Fruit fly (Drosophila melanogaster) whole organism, embryonic: ENCODE results near the gene SdhC.

Source experiments
- Bdp1 ChIP-seq: fragments of 200-800 bp; sonication (Bioruptor generic); optimal IDR thresholded peaks from 3 replicates; lab custom pipeline; 2016; ENCODE audit warnings: missing biosample characterization, missing genetic modification characterization
- CG11504 ChIP-seq: fragments of 200-800 bp; sonication (Bioruptor generic); optimal IDR thresholded peaks from 3 replicates; lab custom pipeline; 2019; ENCODE audit warnings: missing biosample characterization, mild to moderate bottlenecking, missing genetic modification characterization, moderate library complexity
- CG11696 ChIP-seq: fragments of 200-800 bp; sonication (Bioruptor generic); IDR thresholded peaks from 2 replicates; pipeline ENCODE4 v1.3.6; 2022; ENCODE audit warnings: missing biosample characterization, missing genetic modification characterization
- CG12104 ChIP-seq: fragments of 200-800 bp; sonication (Bioruptor generic); optimal IDR thresholded peaks from 3 replicates; lab custom pipeline; 2016; ENCODE audit warnings: missing biosample characterization, missing genetic modification characterization
- CG12299 ChIP-seq: fragments of 200-800 bp; sonication (Bioruptor generic); optimal IDR thresholded peaks from 2 replicates; lab custom pipeline; 2018; ENCODE audit warnings: missing biosample characterization, mild to moderate bottlenecking, missing genetic modification characterization
- CG14014 ChIP-seq: fragments of 200-800 bp; sonication (Bioruptor generic); IDR thresholded peaks from 2 replicates; pipeline ENCODE4 v1.3.6; 2022; ENCODE audit warnings: missing biosample characterization, missing genetic modification characterization
- CG15601 ChIP-seq: fragments of 200-800 bp; sonication (Bioruptor generic); optimal IDR thresholded peaks from 3 replicates; lab custom pipeline; 2019; ENCODE audit warnings: missing biosample characterization, mild to moderate bottlenecking, missing genetic modification characterization, moderate library complexity
- CG16815 ChIP-seq: fragments of 200-800 bp; sonication (Bioruptor generic); optimal IDR thresholded peaks from 3 replicates; lab custom pipeline; 2017; ENCODE audit warnings: missing biosample characterization, mild to moderate bottlenecking, missing genetic modification characterization
- CG17385 ChIP-seq: fragments of 200-800 bp; sonication (Bioruptor generic); optimal IDR thresholded peaks from 3 replicates; lab custom pipeline; 2018; ENCODE audit warnings: missing biosample characterization, mild to moderate bottlenecking, missing genetic modification characterization
- CG17802 ChIP-seq: fragments of 200-800 bp; sonication (Bioruptor generic); optimal IDR thresholded peaks from 2 replicates; lab custom pipeline; 2018; ENCODE audit warnings: missing biosample characterization, mild to moderate bottlenecking, missing genetic modification characterization, moderate library complexity
- CG18764 ChIP-seq: fragments of 200-800 bp; sonication (Bioruptor generic); optimal IDR thresholded peaks from 3 replicates; lab custom pipeline; 2016; ENCODE audit warnings: missing biosample characterization, missing genetic modification characterization
- CG2875 ChIP-seq: fragments of 200-800 bp; sonication (Bioruptor generic); optimal IDR thresholded peaks from 2 replicates; lab custom pipeline; 2017; ENCODE audit warnings: missing biosample characterization, mild to moderate bottlenecking, missing genetic modification characterization, missing genetic modification reagents
- CG3065 ChIP-seq: fragments of 200-800 bp; sonication (Bioruptor generic); optimal IDR thresholded peaks from 2 replicates; lab custom pipeline; 2016; ENCODE audit warnings: missing biosample characterization, missing genetic modification characterization
- CG32532 ChIP-seq: fragments of 200-800 bp; sonication (Bioruptor generic); IDR thresholded peaks from 2 replicates; pipeline ENCODE4 v1.3.6; 2022; ENCODE audit warnings: missing biosample characterization, missing genetic modification characterization
- CG3407 ChIP-seq: fragments of 200-800 bp; sonication (Bioruptor generic); optimal IDR thresholded peaks from 2 replicates; lab custom pipeline; 2018; ENCODE audit warnings: missing biosample characterization, mild to moderate bottlenecking, missing genetic modification characterization
- CG4617 ChIP-seq: fragments of 200-800 bp; sonication (Bioruptor generic); optimal IDR thresholded peaks from 3 replicates; lab custom pipeline; 2016; ENCODE audit warnings: missing biosample characterization, missing genetic modification characterization, borderline replicate concordance
- CG8359 ChIP-seq: fragments of 200-800 bp; sonication (Bioruptor generic); optimal IDR thresholded peaks from 2 replicates; lab custom pipeline; 2017; ENCODE audit warnings: missing biosample characterization, mild to moderate bottlenecking, missing genetic modification characterization, borderline replicate concordance
- CG9215 ChIP-seq: fragments of 200-800 bp; sonication (Bioruptor generic); IDR thresholded peaks from 2 replicates; pipeline ENCODE4 v1.3.6; 2022; ENCODE audit warnings: missing biosample characterization, missing genetic modification characterization
- CHES-1-like ChIP-seq: fragments of 200-800 bp; sonication (Bioruptor generic); optimal IDR thresholded peaks from 2 replicates; lab custom pipeline; 2016; ENCODE audit warnings: missing biosample characterization, missing genetic modification characterization
- D ChIP-seq, 2 experiments: fragments of 200-800 bp in 1 of 2; fragments of >200 bp in 1 of 2; sonication (Bioruptor generic) in 1 of 2; optimal IDR thresholded peaks; 2 replicates in 1 of 2; 3 replicates in 1 of 2; lab custom pipeline; 2017; ENCODE audit warnings: mild to moderate bottlenecking in 1 of 2, missing biosample characterization in 1 of 2, missing genetic modification characterization in 1 of 2, missing genetic modification reagents in 1 of 2
- Dbx ChIP-seq: fragments of 200-800 bp; sonication (Bioruptor generic); IDR thresholded peaks from 3 replicates; pipeline ENCODE4 v1.3.6; 2022; ENCODE audit warnings: missing biosample characterization, missing genetic modification characterization
- Gug ChIP-seq: fragments of 200-800 bp; sonication (Bioruptor generic); IDR thresholded peaks from 4 replicates; pipeline ENCODE4 v1.3.6; 2022; ENCODE audit warnings: missing biosample characterization, missing genetic modification characterization
- H15 ChIP-seq: fragments of 200-800 bp; sonication (Bioruptor generic); IDR thresholded peaks from 3 replicates; pipeline ENCODE4 v1.3.6; 2022; ENCODE audit warnings: missing biosample characterization, missing genetic modification characterization
- HHEX ChIP-seq: fragments of 200-800 bp; sonication (Bioruptor generic); optimal IDR thresholded peaks from 3 replicates; lab custom pipeline; 2017; ENCODE audit warnings: missing biosample characterization, mild to moderate bottlenecking, missing genetic modification characterization, missing genetic modification reagents
- Hr78 ChIP-seq, 2 experiments: fragments of 200-800 bp in 1 of 2; fragments of >200 bp in 1 of 2; sonication (Bioruptor generic) in 1 of 2; optimal IDR thresholded peaks; 2 replicates each; lab custom pipeline; 2017 to 2019; ENCODE audit warnings: missing biosample characterization in 2 of 2, missing genetic modification characterization in 2 of 2, mild to moderate bottlenecking in 1 of 2, moderate library complexity in 1 of 2
- Meics ChIP-seq: fragments of 200-800 bp; sonication (Bioruptor generic); optimal IDR thresholded peaks from 2 replicates; lab custom pipeline; 2017; ENCODE audit warnings: missing biosample characterization, mild to moderate bottlenecking, missing genetic modification characterization
- Myb ChIP-seq: fragments of 200-800 bp; sonication (Bioruptor generic); optimal IDR thresholded peaks from 2 replicates; lab custom pipeline; 2016; ENCODE audit warnings: missing biosample characterization, missing genetic modification characterization
- NK7.1 ChIP-seq: fragments of 200-800 bp; sonication (Bioruptor generic); optimal IDR thresholded peaks from 3 replicates; lab custom pipeline; 2016; ENCODE audit warnings: missing biosample characterization, missing genetic modification characterization
- Oaz ChIP-seq: fragments of 200-800 bp; sonication (Bioruptor generic); IDR thresholded peaks from 2 replicates; pipeline ENCODE4 v1.3.6; 2022; ENCODE audit warnings: missing biosample characterization, missing genetic modification characterization
- YL-1 ChIP-seq: fragments of 200-800 bp; sonication (Bioruptor generic); optimal IDR thresholded peaks from 3 replicates; lab custom pipeline; 2017; ENCODE audit warnings: missing biosample characterization, mild to moderate bottlenecking, missing genetic modification characterization
- cwo ChIP-seq: fragments of 200-800 bp; sonication (Bioruptor generic); optimal IDR thresholded peaks from 3 replicates; lab custom pipeline; 2017; ENCODE audit warnings: missing biosample characterization, missing genetic modification characterization, mild to moderate bottlenecking, moderate library complexity, missing genetic modification reagents
- dan ChIP-seq: fragments of 200-800 bp; sonication (Bioruptor generic); IDR thresholded peaks from 2 replicates; pipeline ENCODE4 v1.3.6; 2022; ENCODE audit warnings: missing biosample characterization, missing genetic modification characterization
- dm ChIP-seq: fragments of 200-800 bp; sonication (Bioruptor generic); optimal IDR thresholded peaks from 3 replicates; lab custom pipeline; 2016; ENCODE audit warnings: missing biosample characterization, missing genetic modification characterization
- emc ChIP-seq: fragments of 200-800 bp; sonication (Bioruptor generic); optimal IDR thresholded peaks from 2 replicates; lab custom pipeline; 2016; ENCODE audit warnings: missing biosample characterization, missing genetic modification characterization
- en ChIP-seq: fragments of 200-800 bp; sonication (Bioruptor generic); optimal IDR thresholded peaks from 2 replicates; lab custom pipeline; 2016; ENCODE audit warnings: missing biosample characterization, missing genetic modification characterization
- gsb-n ChIP-seq: fragments of 200-800 bp; sonication (Bioruptor generic); optimal IDR thresholded peaks from 3 replicates; lab custom pipeline; 2018; ENCODE audit warnings: missing biosample characterization, mild to moderate bottlenecking, missing genetic modification characterization
- gt ChIP-seq: fragments of 200-800 bp; sonication (Bioruptor generic); IDR thresholded peaks from 2 replicates; pipeline ENCODE4 v1.3.6; 2022; ENCODE audit warnings: missing biosample characterization, missing genetic modification characterization
- h ChIP-seq: fragments of >200 bp; optimal IDR thresholded peaks from 2 replicates; lab custom pipeline; 2017
- jigr1 ChIP-seq: fragments of 200-800 bp; sonication (Bioruptor generic); IDR thresholded peaks from 3 replicates; pipeline ENCODE4 v1.3.6; 2022; ENCODE audit warnings: missing biosample characterization, missing genetic modification characterization
- pb ChIP-seq: fragments of 200-800 bp; sonication (Bioruptor generic); optimal IDR thresholded peaks from 3 replicates; lab custom pipeline; 2016; ENCODE audit warnings: missing biosample characterization, missing genetic modification characterization
- pros ChIP-seq: fragments of 200-800 bp; sonication (Bioruptor generic); optimal IDR thresholded peaks from 3 replicates; lab custom pipeline; 2019; ENCODE audit warnings: missing biosample characterization, mild to moderate bottlenecking, missing genetic modification characterization, moderate library complexity
- rib ChIP-seq: fragments of 200-800 bp; sonication (Bioruptor generic); IDR thresholded peaks from 2 replicates; pipeline ENCODE4 v1.3.6; 2022; ENCODE audit warnings: missing biosample characterization, missing genetic modification characterization
- shn ChIP-seq: fragments of 200-800 bp; sonication (Bioruptor generic); optimal IDR thresholded peaks from 3 replicates; lab custom pipeline; 2016; ENCODE audit warnings: missing biosample characterization, missing genetic modification characterization
- trem ChIP-seq: fragments of 200-800 bp; optimal IDR thresholded peaks from 3 replicates; lab custom pipeline; 2019; ENCODE audit warnings: missing biosample characterization, mild to moderate bottlenecking, missing genetic modification characterization, moderate library complexity
- ttk ChIP-seq: fragments of 200-800 bp; sonication (Bioruptor generic); IDR thresholded peaks from 2 replicates; pipeline ENCODE4 v2.1.2; 2022; ENCODE audit warnings: missing biosample characterization, missing genetic modification characterization

Gene SdhC

DNA sequence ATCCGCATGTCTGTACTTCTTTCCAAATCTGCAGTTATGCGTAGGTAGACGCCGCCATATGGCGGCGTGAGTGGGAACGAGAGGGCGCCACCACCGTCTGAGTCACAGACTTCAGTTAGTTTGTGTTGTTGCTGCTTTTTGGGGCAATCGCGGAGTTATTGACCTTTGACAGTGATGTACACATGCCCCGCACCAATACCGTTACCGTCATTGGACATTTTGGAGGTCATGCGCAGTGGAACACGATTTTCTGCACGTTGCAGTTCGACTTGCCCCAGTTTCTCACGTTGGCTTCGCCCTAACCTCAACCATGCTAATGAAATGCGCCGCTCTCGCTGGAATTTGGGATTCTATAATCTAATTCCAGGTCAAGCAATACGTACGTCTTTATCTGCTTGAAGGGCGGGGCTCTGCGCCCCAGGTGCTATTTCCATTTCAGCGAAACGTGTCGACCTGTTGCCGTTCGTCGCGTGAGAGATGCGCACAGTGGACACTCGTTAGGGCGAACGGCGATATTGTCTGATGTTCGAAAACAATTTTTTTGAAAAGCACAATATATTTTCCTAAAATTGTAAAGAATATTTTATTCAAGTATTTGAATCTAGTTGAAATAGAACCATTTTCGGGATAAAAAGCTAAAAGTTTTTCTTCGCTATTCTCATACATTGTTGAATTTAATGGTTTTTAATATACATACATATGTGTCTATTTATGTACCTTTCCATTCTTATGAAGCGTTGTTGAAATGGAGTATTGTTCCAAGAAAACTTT is 1.8 kb upstream of the SdhC start (continued):
- peak; percentile 58 for TF ChIP-seq Myb (GFP tag; lab: Kevin White, UChicago)
- peak; percentile 39 for TF ChIP-seq trem
- no peak for TF ChIP-seq h (lab: Kevin White, UChicago)
- peak; percentile 8 for TF ChIP-seq Bdp1 (GFP tag; lab: Kevin White, UChicago)
- TF ChIP-seq CG32532 (GFP tag; lab: Robert Waterston, UW) = peak; percentile 90
- peak; percentile 56 for TF ChIP-seq CHES-1-like (GFP tag; lab: Kevin White, UChicago)
- peak; percentile 78 for TF ChIP-seq Dbx
- TF ChIP-seq CG15601 (tag; lab: Kevin White, UChicago) = no peak
- TF ChIP-seq CG2875 (GFP tag; lab: Kevin White, UChicago) = peak; percentile 31
- no peak for TF ChIP-seq CG12104
- TF ChIP-seq NK7.1 (GFP tag; lab: Kevin White, UChicago) = peak; percentile 35
- TF ChIP-seq CG18764 (GFP tag; lab: Kevin White, UChicago) = peak; percentile 44
- peak; percentile 73 for TF ChIP-seq CG11504 (tag; lab: Kevin White, UChicago)
- TF ChIP-seq rib (GFP tag; lab: Robert Waterston, UW) = peak; percentile 65; the same call in 1 of the 2 replicates
- peak in 1 of 2 experiments; percentile 97 for TF ChIP-seq Hr78 (GFP tag; optimal IDR thresholded peaks at IDR 0.05; lab: Kevin White, UChicago)
- peak; percentile 65 for TF ChIP-seq CG4617
- TF ChIP-seq Meics (GFP tag; lab: Kevin White, UChicago) = peak; percentile 76
- TF ChIP-seq YL-1 (GFP tag; lab: Kevin White, UChicago) = peak; percentile 57
- peak; percentile 80 for TF ChIP-seq CG14014 (GFP tag; lab: Robert Waterston, UW)
- peak; percentile 61 for TF ChIP-seq shn (GFP tag; lab: Kevin White, UChicago)
- peak; percentile 96 for TF ChIP-seq cwo (GFP tag; lab: Kevin White, UChicago)
- peak; percentile 55 for TF ChIP-seq CG16815 (GFP tag; lab: Kevin White, UChicago)
- no peak for TF ChIP-seq en (GFP tag; lab: Kevin White, UChicago)
- peak; percentile 34 for TF ChIP-seq pros
- peak; percentile 87 for TF ChIP-seq Gug
- TF ChIP-seq dm (GFP tag; lab: Kevin White, UChicago) = peak; percentile 97
- TF ChIP-seq H15 (GFP tag; lab: Robert Waterston, UW) = peak; percentile 65; the same call in 2 of the 3 replicates
- peak; percentile 34 for TF ChIP-seq pb (GFP tag; lab: Kevin White, UChicago)
- TF ChIP-seq dan (GFP tag; lab: Robert Waterston, UW) = no peak
- peak; percentile 33 for TF ChIP-seq CG12299 (tag; lab: Kevin White, UChicago)
- no peak for TF ChIP-seq jigr1
- TF ChIP-seq emc (GFP tag; lab: Kevin White, UChicago) = peak; percentile 20
- TF ChIP-seq CG3065 (GFP tag; lab: Kevin White, UChicago) = peak; percentile 55
- peak; percentile 41 for TF ChIP-seq CG3407 (GFP tag; lab: Kevin White, UChicago)
- TF ChIP-seq gsb-n (tag; lab: Kevin White, UChicago) = peak; percentile 45
- TF ChIP-seq CG9215 (GFP tag; lab: Robert Waterston, UW) = peak; percentile 69
- TF ChIP-seq ttk (GFP tag; lab: Robert Waterston, UW) = peak; percentile 65
- TF ChIP-seq Oaz = peak; percentile 45
- no peak for TF ChIP-seq D (optimal IDR thresholded peaks at IDR 0.05; lab: Kevin White, UChicago)
- peak; percentile 25 for TF ChIP-seq D (GFP tag; optimal IDR thresholded peaks at IDR 0.05; lab: Kevin White, UChicago)
- peak; percentile 38 for TF ChIP-seq CG17802 (tag; lab: Kevin White, UChicago)
- TF ChIP-seq CG17385 (GFP tag; lab: Kevin White, UChicago) = peak; percentile 64
- no peak for TF ChIP-seq CG8359
- TF ChIP-seq CG11696 (GFP tag; lab: Robert Waterston, UW) = 0 out of 2 replicates have a peak, but pooled peaks have one; percentile 17
- TF ChIP-seq gt = peak; percentile 33; the same call in 1 of the 2 replicates
- TF ChIP-seq HHEX (GFP tag; lab: Kevin White, UChicago) = peak; percentile 60
- TF ChIP-seq, all 482 proteins: peak for 359
